Fruit fly (Drosophila melanogaster): Measurements from ENCODE around the gene CG16888.

The CG16888 gene

DNA sequence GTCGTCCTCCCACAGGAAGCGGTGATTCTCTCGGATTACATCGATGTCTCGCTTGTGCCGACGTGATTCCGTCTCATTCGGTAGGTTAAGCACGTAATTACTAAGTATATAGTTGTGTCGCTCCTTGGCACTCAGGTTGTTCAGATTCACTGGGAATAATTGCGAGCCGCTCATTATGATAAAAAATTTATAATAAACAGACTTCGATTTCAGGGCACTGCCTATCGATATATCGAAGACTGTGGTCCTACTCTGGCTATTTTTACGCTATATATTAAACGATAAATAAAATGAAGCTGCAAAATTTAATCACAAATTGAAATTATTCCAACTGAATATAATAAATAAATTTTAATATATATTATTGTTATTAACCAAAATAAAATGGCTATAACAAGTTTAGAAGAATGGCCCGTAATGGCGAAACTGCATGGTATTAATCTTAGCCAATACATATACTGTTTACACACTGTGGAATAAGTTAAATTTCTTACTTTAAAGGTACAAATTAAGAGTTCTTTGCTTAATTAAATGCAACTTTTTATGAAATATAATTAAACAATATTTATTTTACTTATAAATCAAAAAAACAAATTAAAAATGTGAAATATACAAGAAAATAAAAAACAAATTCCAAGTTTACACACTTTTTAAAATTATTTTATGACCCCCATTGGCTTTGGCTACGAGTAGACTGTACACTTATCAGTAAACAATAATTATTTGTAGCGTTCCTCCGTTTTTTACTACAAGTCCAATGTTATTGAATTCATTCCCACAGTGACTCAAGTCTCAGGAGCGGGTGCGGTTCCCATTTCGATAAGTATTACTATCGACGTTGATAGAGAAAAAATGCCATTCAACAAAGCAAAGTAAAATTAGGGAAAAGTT is 29.5 kb downstream of the CG16888 start, which contains the start of gene Eato:
Gene Eato, plus strand, starts transcription at position 821 of the 891 bp plus-strand sequence.
- TF ChIP-seq Hnf4 (GFP tag; optimal IDR thresholded peaks at IDR 0.05) (peak; percentile 20), Myc (optimal IDR thresholded peaks at IDR 0.05) (peak; percentile 19), Abd-B (GFP tag; optimal IDR thresholded peaks at IDR 0.05) (no peak), HLH106 (tag; optimal IDR thresholded peaks at IDR 0.05) (peak; percentile 16), ey (GFP tag; optimal IDR thresholded peaks at IDR 0.05) (peak; percentile 22), Dif (GFP tag; optimal IDR thresholded peaks at IDR 0.05; ENCODE audit: partially characterized antibody) (no peak), GATAd (GFP tag; optimal IDR thresholded peaks at IDR 0.05) (no peak), sage (GFP tag; optimal IDR thresholded peaks at IDR 0.05) (no peak), brk (GFP tag; optimal IDR thresholded peaks at IDR 0.05) (no peak), dsf (GFP tag; optimal IDR thresholded peaks at IDR 0.05; ENCODE audit: borderline replicate concordance) (no peak), rgr (GFP tag; optimal IDR thresholded peaks at IDR 0.05) (peak; percentile 45), Dfd (GFP tag; optimal IDR thresholded peaks at IDR 0.05) (no peak), pan (optimal IDR thresholded peaks at IDR 0.05) (no peak), dmrt93B (GFP tag; optimal IDR thresholded peaks at IDR 0.05) (no peak), fru (GFP tag; optimal IDR thresholded peaks at IDR 0.05) (no peak), jim (GFP tag; optimal IDR thresholded peaks at IDR 0.05) (peak; percentile 41), woc (GFP tag; optimal IDR thresholded peaks at IDR 0.05) (no peak), lola (GFP tag; optimal IDR thresholded peaks at IDR 0.05) (no peak), foxo (GFP tag; optimal IDR thresholded peaks at IDR 0.05) (peak in 1 of 2 experiments; percentile 53), psq (GFP tag; optimal IDR thresholded peaks at IDR 0.05) (peak; percentile 25), OdsH (GFP tag; optimal IDR thresholded peaks at IDR 0.05) (peak; percentile 17), tai (GFP tag; optimal IDR thresholded peaks at IDR 0.05) (no peak), CG32264 (GFP tag; optimal IDR thresholded peaks at IDR 0.05) (no peak), br (GFP tag; optimal IDR thresholded peaks at IDR 0.05) (peak; percentile 9), Mio (GFP tag; optimal IDR thresholded peaks at IDR 0.05) (no peak), Rel (GFP tag; optimal IDR thresholded peaks at IDR 0.05) (no peak), Rel (tag; optimal IDR thresholded peaks at IDR 0.05) (peak; percentile 15), h (GFP tag; optimal IDR thresholded peaks at IDR 0.05) (no peak), Sp1 (GFP tag; optimal IDR thresholded peaks at IDR 0.05) (no peak), sv (GFP tag; optimal IDR thresholded peaks at IDR 0.05) (no peak), CG9705 (GFP tag; optimal IDR thresholded peaks at IDR 0.05) (no peak), CrebA (GFP tag; optimal IDR thresholded peaks at IDR 0.05; ENCODE audit: borderline replicate concordance) (no peak), N (GFP tag; optimal IDR thresholded peaks at IDR 0.05) (no peak), Hr78 (GFP tag; optimal IDR thresholded peaks at IDR 0.05) (no peak), usp (GFP tag; optimal IDR thresholded peaks at IDR 0.05) (no peak), Hr83 (GFP tag; optimal IDR thresholded peaks at IDR 0.05; ENCODE audit: poor library complexity, severe bottlenecking) (peak; percentile 3), Jra (GFP tag; optimal IDR thresholded peaks at IDR 0.05) (no peak), Vsx2 (GFP tag; optimal IDR thresholded peaks at IDR 0.05; ENCODE audit: partially characterized antibody) (no peak), dl (GFP tag; optimal IDR thresholded peaks at IDR 0.05; ENCODE audit: insufficient read depth in 1 of 2, partially characterized antibody in 2 of 2) (no peak)

DNA sequence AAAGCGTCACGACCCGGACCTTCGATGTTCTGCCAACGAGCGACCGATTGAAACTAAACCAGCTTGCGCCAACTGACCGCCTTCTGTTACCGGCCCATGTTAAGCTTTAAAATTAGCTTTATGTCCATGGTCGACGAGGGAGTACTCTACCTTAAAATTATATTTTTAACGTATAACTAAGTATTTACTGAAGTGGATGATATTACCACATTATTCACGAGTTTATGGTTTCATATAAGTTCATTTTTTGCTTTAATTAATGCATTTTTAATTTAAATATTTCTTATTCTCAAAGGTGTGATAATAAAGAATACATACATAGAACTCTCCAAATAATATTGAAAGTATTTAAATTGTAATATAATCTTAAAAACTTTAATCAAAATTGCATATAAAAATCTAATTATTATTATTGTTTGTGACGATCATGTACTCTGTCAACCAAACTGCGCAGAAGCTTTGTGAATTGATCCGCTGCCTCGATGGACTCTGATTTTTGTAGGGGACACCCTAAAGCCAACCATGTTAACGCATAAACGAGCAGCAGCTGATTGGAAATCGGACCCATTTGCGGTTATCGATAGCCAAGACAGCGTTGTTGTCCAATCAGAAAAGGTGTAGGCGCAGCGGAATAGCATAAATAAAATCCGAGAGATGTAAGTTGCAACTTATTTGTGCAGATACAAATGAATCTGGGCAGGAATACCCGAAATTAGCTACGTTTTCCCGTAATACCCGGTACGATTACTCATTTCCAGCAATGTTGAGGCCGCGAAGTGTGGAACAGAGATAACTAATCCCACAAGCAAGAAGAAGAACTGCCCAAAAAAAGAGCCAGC is 32.7 kb downstream of the CG16888 start, which contains the start of the genes CG9008 and p38b:
Gene CG9008, minus strand, starts transcription at position 57 of the 839 bp plus-strand sequence.
Gene p38b, plus strand, starts transcription at position 581 of the 839 bp plus-strand sequence.
- TF ChIP-seq Dfd (GFP tag; optimal IDR thresholded peaks at IDR 0.05) (no peak), Hnf4 (GFP tag; optimal IDR thresholded peaks at IDR 0.05) (peak; percentile 39), fru (GFP tag; optimal IDR thresholded peaks at IDR 0.05) (peak; percentile 78), usp (GFP tag; optimal IDR thresholded peaks at IDR 0.05) (no peak), sage (GFP tag; optimal IDR thresholded peaks at IDR 0.05) (peak; percentile 79), Vsx2 (GFP tag; optimal IDR thresholded peaks at IDR 0.05; ENCODE audit: partially characterized antibody) (no peak), pan (optimal IDR thresholded peaks at IDR 0.05) (no peak), Jra (GFP tag; optimal IDR thresholded peaks at IDR 0.05) (no peak), psq (GFP tag; optimal IDR thresholded peaks at IDR 0.05) (peak; percentile 84), dmrt93B (GFP tag; optimal IDR thresholded peaks at IDR 0.05) (no peak), jim (GFP tag; optimal IDR thresholded peaks at IDR 0.05) (peak; percentile 57), CrebA (GFP tag; optimal IDR thresholded peaks at IDR 0.05; ENCODE audit: borderline replicate concordance) (no peak), Mio (GFP tag; optimal IDR thresholded peaks at IDR 0.05) (no peak), lola (GFP tag; optimal IDR thresholded peaks at IDR 0.05) (no peak), tai (GFP tag; optimal IDR thresholded peaks at IDR 0.05) (no peak), br (GFP tag; optimal IDR thresholded peaks at IDR 0.05) (peak; percentile 42), ey (GFP tag; optimal IDR thresholded peaks at IDR 0.05) (peak; percentile 26), Abd-B (GFP tag; optimal IDR thresholded peaks at IDR 0.05) (no peak), Hr83 (GFP tag; optimal IDR thresholded peaks at IDR 0.05; ENCODE audit: poor library complexity, severe bottlenecking) (peak; percentile 74), HLH106 (tag; optimal IDR thresholded peaks at IDR 0.05) (peak; percentile 89), rgr (GFP tag; optimal IDR thresholded peaks at IDR 0.05) (peak; percentile 58), dsf (GFP tag; optimal IDR thresholded peaks at IDR 0.05; ENCODE audit: borderline replicate concordance) (peak; percentile 18), Dif (GFP tag; optimal IDR thresholded peaks at IDR 0.05; ENCODE audit: partially characterized antibody) (no peak), sv (GFP tag; optimal IDR thresholded peaks at IDR 0.05) (peak; percentile 65), Hr78 (GFP tag; optimal IDR thresholded peaks at IDR 0.05) (no peak), Rel (GFP tag; optimal IDR thresholded peaks at IDR 0.05) (peak; percentile 23), Rel (tag; optimal IDR thresholded peaks at IDR 0.05) (peak; percentile 8), N (GFP tag; optimal IDR thresholded peaks at IDR 0.05) (no peak), foxo (GFP tag; optimal IDR thresholded peaks at IDR 0.05) (peak in 1 of 2 experiments; percentile 87), Myc (optimal IDR thresholded peaks at IDR 0.05) (no peak), OdsH (GFP tag; optimal IDR thresholded peaks at IDR 0.05) (peak; percentile 76), h (GFP tag; optimal IDR thresholded peaks at IDR 0.05) (peak; percentile 69), CG9705 (GFP tag; optimal IDR thresholded peaks at IDR 0.05) (peak; percentile 65), CG32264 (GFP tag; optimal IDR thresholded peaks at IDR 0.05) (peak; percentile 39), GATAd (GFP tag; optimal IDR thresholded peaks at IDR 0.05) (no peak), Sp1 (GFP tag; optimal IDR thresholded peaks at IDR 0.05) (peak; percentile 93)

All from whole organism, wandering third instar larva.